Worm (Caenorhabditis elegans) whole organism, L3 larva: ENCODE measurements around the gene phf-14.
A peak's percentile ranks its signal among the peaks of the same experiment; 100 is the strongest.

Source experiments
- R02D3.7 ChIP-seq: fragments of 150-350 bp; optimal IDR thresholded peaks from 2 replicates; lab custom pipeline; 2014; ENCODE audit warnings: missing biosample characterization, missing genetic modification characterization
- ZK546.5 ChIP-seq: sonication (generic microtip); optimal IDR thresholded peaks from 2 replicates; lab custom pipeline; 2017; ENCODE audit warnings: missing biosample characterization, missing genetic modification characterization
- ceh-16 ChIP-seq: sonication (generic microtip); optimal IDR thresholded peaks from 2 replicates; lab custom pipeline; 2017; ENCODE audit warnings: missing biosample characterization, missing genetic modification characterization
- ceh-28 ChIP-seq: fragments of 150-350 bp; optimal IDR thresholded peaks from 2 replicates; lab custom pipeline; 2014; ENCODE audit warnings: missing biosample characterization, missing genetic modification reagents, missing genetic modification characterization
- ceh-82 ChIP-seq: fragments of 150-350 bp; optimal IDR thresholded peaks from 2 replicates; lab custom pipeline; 2014; ENCODE audit warnings: missing biosample characterization, missing genetic modification characterization
- ceh-9 ChIP-seq: sonication (generic microtip); optimal IDR thresholded peaks from 2 replicates; lab custom pipeline; 2018; ENCODE audit warnings: missing biosample characterization, missing genetic modification characterization
- daf-12 ChIP-seq: fragments of 150-350 bp; optimal IDR thresholded peaks from 2 replicates; lab custom pipeline; 2014; ENCODE audit warnings: missing biosample characterization, missing genetic modification reagents, missing genetic modification characterization
- egl-27 ChIP-seq: sonication (generic microtip); optimal IDR thresholded peaks from 4 replicates; lab custom pipeline; 2017; ENCODE audit warnings: missing biosample characterization, missing genetic modification reagents, missing genetic modification characterization
- egl-5 ChIP-seq: fragments of 150-350 bp; optimal IDR thresholded peaks from 2 replicates; lab custom pipeline; 2017; ENCODE audit warnings: missing biosample characterization, missing genetic modification reagents, missing genetic modification characterization, inconsistent platforms
- elt-1 ChIP-seq: fragments of 150-350 bp; optimal IDR thresholded peaks from 2 replicates; lab custom pipeline; 2014; ENCODE audit warnings: missing biosample characterization, missing genetic modification characterization
- elt-2 ChIP-seq: sonication (generic microtip); optimal IDR thresholded peaks from 2 replicates; lab custom pipeline; 2016; ENCODE audit warnings: missing genetic modification reagents, mild to moderate bottlenecking, missing genetic modification characterization, missing compliant biosample characterization
- elt-3 ChIP-seq, 3 experiments: fragments of 150-350 bp in 1 of 3; sonication (generic microtip) in 2 of 3; optimal IDR thresholded peaks; 2 replicates in 2 of 3; 4 replicates in 1 of 3; lab custom pipeline; 2014 to 2017; ENCODE audit warnings: missing biosample characterization in 3 of 3, missing genetic modification characterization in 3 of 3
- eor-1 ChIP-seq, 2 experiments: fragments of 150-350 bp; optimal IDR thresholded peaks; 2 replicates each; lab custom pipeline; 2014 to 2018; ENCODE audit warnings: missing biosample characterization in 2 of 2, missing genetic modification characterization in 2 of 2
- fkh-2 ChIP-seq: fragments of 150-350 bp; optimal IDR thresholded peaks from 2 replicates; lab custom pipeline; 2014; ENCODE audit warnings: missing biosample characterization, missing genetic modification reagents, missing genetic modification characterization
- hmg-11 ChIP-seq: sonication (generic microtip); optimal IDR thresholded peaks from 2 replicates; lab custom pipeline; 2016; ENCODE audit warnings: missing genetic modification characterization, missing compliant biosample characterization
- lin-15B ChIP-seq: fragments of 150-350 bp; optimal IDR thresholded peaks from 2 replicates; lab custom pipeline; 2014; ENCODE audit warnings: missing biosample characterization, missing genetic modification characterization
- lin-39 ChIP-seq: fragments of 150-350 bp; optimal IDR thresholded peaks from 2 replicates; lab custom pipeline; 2018; ENCODE audit warnings: missing biosample characterization, missing genetic modification reagents, missing genetic modification characterization
- lsy-12 ChIP-seq: sonication (generic microtip); optimal IDR thresholded peaks from 2 replicates; lab custom pipeline; 2016; ENCODE audit warnings: mild to moderate bottlenecking, missing genetic modification characterization, missing compliant biosample characterization
- mdl-1 ChIP-seq: fragments of 150-350 bp; optimal IDR thresholded peaks from 2 replicates; lab custom pipeline; 2014; ENCODE audit warnings: missing biosample characterization, missing genetic modification characterization
- mml-1 ChIP-seq: fragments of 150-350 bp; sonication (generic microtip); optimal IDR thresholded peaks from 3 replicates; lab custom pipeline; 2014; ENCODE audit warnings: missing biosample characterization, missing genetic modification characterization
- nfya-1 ChIP-seq: sonication (generic microtip); optimal IDR thresholded peaks from 2 replicates; lab custom pipeline; 2017; ENCODE audit warnings: missing genetic modification characterization, mild to moderate bottlenecking, missing compliant biosample characterization, antibody characterized with exemption, moderate library complexity; ENCODE audit not compliant: insufficient read depth
- nhr-11 ChIP-seq: fragments of 150-350 bp; optimal IDR thresholded peaks from 2 replicates; lab custom pipeline; 2014; ENCODE audit warnings: missing biosample characterization, missing genetic modification characterization
- nhr-12 ChIP-seq: fragments of 150-350 bp; optimal IDR thresholded peaks from 2 replicates; lab custom pipeline; 2014; ENCODE audit warnings: missing biosample characterization, missing genetic modification characterization
- nhr-23 ChIP-seq: fragments of 150-350 bp; optimal IDR thresholded peaks from 2 replicates; lab custom pipeline; 2014; ENCODE audit warnings: missing biosample characterization, missing genetic modification reagents, missing genetic modification characterization
- nhr-237 ChIP-seq: fragments of 150-350 bp; optimal IDR thresholded peaks from 2 replicates; lab custom pipeline; 2014; ENCODE audit warnings: missing biosample characterization, missing genetic modification characterization
- nhr-25 ChIP-seq: sonication (generic microtip); optimal IDR thresholded peaks from 2 replicates; lab custom pipeline; 2017; ENCODE audit warnings: missing biosample characterization, missing genetic modification characterization
- nhr-28 ChIP-seq: fragments of 150-350 bp; optimal IDR thresholded peaks from 2 replicates; lab custom pipeline; 2014; ENCODE audit warnings: missing biosample characterization, missing genetic modification characterization
- nhr-43 ChIP-seq: sonication (generic microtip); optimal IDR thresholded peaks from 2 replicates; lab custom pipeline; 2016; ENCODE audit warnings: mild to moderate bottlenecking, missing genetic modification characterization, missing compliant biosample characterization; ENCODE audit not compliant: poor library complexity, severe bottlenecking
- nhr-67 ChIP-seq: fragments of 150-350 bp; optimal IDR thresholded peaks from 2 replicates; lab custom pipeline; 2014; ENCODE audit warnings: missing biosample characterization, missing genetic modification characterization
- pha-4 ChIP-seq: fragments of 150-350 bp; optimal IDR thresholded peaks from 2 replicates; lab custom pipeline; 2014; ENCODE audit warnings: missing biosample characterization, missing genetic modification reagents, missing genetic modification characterization
- pqm-1 ChIP-seq: fragments of 150-350 bp; optimal IDR thresholded peaks from 2 replicates; lab custom pipeline; 2017; ENCODE audit warnings: missing biosample characterization, missing genetic modification characterization, inconsistent platforms
- sea-2 ChIP-seq: fragments of 150-350 bp; sonication (generic microtip); optimal IDR thresholded peaks from 4 replicates; lab custom pipeline; 2014; ENCODE audit warnings: missing biosample characterization, missing genetic modification reagents, missing genetic modification characterization
- snpc-4 ChIP-seq: fragments of 150-350 bp; optimal IDR thresholded peaks from 2 replicates; lab custom pipeline; 2014; ENCODE audit warnings: missing biosample characterization, missing genetic modification characterization
- tbx-2 ChIP-seq: sonication (generic microtip); optimal IDR thresholded peaks from 2 replicates; lab custom pipeline; 2016; ENCODE audit warnings: mild to moderate bottlenecking, missing genetic modification characterization, missing compliant biosample characterization
- unc-39 ChIP-seq: sonication (generic microtip); optimal IDR thresholded peaks from 4 replicates; lab custom pipeline; 2017; ENCODE audit warnings: missing biosample characterization, missing genetic modification characterization
- unc-62 ChIP-seq: fragments of 150-350 bp; sonication (generic microtip); optimal IDR thresholded peaks from 4 replicates; lab custom pipeline; 2014; ENCODE audit warnings: missing biosample characterization, missing genetic modification reagents, missing genetic modification characterization
- zag-1 ChIP-seq: fragments of 150-350 bp; optimal IDR thresholded peaks from 2 replicates; lab custom pipeline; 2014; ENCODE audit warnings: missing biosample characterization, missing genetic modification characterization
- ztf-11 ChIP-seq: fragments of 150-350 bp; optimal IDR thresholded peaks from 2 replicates; lab custom pipeline; 2014; ENCODE audit warnings: missing biosample characterization, missing genetic modification characterization
- ztf-4 ChIP-seq: fragments of 150-350 bp; optimal IDR thresholded peaks from 2 replicates; lab custom pipeline; 2014; ENCODE audit warnings: missing biosample characterization, missing genetic modification characterization

The phf-14 gene

DNA sequence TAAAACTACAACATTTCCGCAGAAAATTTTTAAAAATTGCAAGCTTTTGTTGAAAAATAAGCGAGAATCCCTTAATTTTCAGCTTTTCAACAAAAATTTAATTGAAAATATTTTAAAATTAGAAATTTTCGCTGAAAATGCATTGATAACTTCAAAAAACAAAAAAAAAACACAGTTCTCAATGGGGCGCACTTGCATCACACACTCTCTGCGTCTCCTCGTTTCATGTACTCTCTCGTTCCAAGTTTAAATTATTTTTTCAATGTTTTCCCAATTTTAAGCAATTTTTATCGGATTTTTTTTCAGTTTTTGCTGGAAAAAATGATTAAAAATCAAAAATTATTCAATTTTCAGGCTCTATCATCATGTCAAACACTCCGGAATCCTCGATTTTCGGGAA, at the start of gene phf-14:
phf-14 (plus strand) TSS at position 345 of the 400 bp plus-strand sequence.
- TF ChIP-seq mdl-1 (no peak), nhr-67 (tag; lab: Kevin White, UChicago) (no peak), pqm-1 (peak; percentile 14), nhr-11 (no peak), sea-2 (no peak), nhr-28 (tag; lab: Kevin White, UChicago) (no peak), ceh-82 (tag; lab: Kevin White, UChicago) (peak; percentile 22), nhr-25 (tag; lab: Kevin White, UChicago) (peak; percentile 1), mml-1 (tag; lab: Kevin White, UChicago) (no peak), daf-12 (tag; lab: Kevin White, UChicago) (no peak), elt-2 (tag; lab: Kevin White, UChicago) (peak; percentile 8), fkh-2 (tag; lab: Kevin White, UChicago) (no peak), lsy-12 (tag; lab: Kevin White, UChicago) (no peak), ceh-16 (tag; lab: Kevin White, UChicago) (no peak), ztf-4 (no peak), nhr-23 (tag; lab: Kevin White, UChicago) (peak; percentile 55), pha-4 (peak; percentile 73), lin-15B (tag; lab: Kevin White, UChicago) (peak; percentile 80), unc-39 (no peak), tbx-2 (tag; lab: Kevin White, UChicago) (no peak), unc-62 (GFP tag; lab: Kevin White, UChicago) (no peak), ztf-11 (tag; lab: Kevin White, UChicago) (no peak), ZK546.5 (tag; lab: Kevin White, UChicago) (no peak), nhr-237 (tag; lab: Kevin White, UChicago) (no peak), ceh-9 (no peak), snpc-4 (tag; lab: Kevin White, UChicago) (peak; percentile 43), nhr-43 (tag; lab: Kevin White, UChicago) (no peak), eor-1 (tag; optimal IDR thresholded peaks at IDR 0.05; lab: Kevin White, UChicago) (no peak), nfya-1 (tag; lab: Kevin White, UChicago) (peak; percentile 50), egl-27 (tag; lab: Kevin White, UChicago) (no peak), elt-1 (tag; lab: Kevin White, UChicago) (no peak)

ce11 chrV:17821805-17822204, 49.4 kb upstream of the phf-14 start, which contains the start of gene srh-300:
TSS of gene srh-300 (plus strand) at chrV:17822105.
- no peak for TF ChIP-seq egl-5 (tag; lab: Kevin White, UChicago)
- TF ChIP-seq nhr-43 (tag; lab: Kevin White, UChicago), result no peak
- no peak for TF ChIP-seq elt-3 (tag; optimal IDR thresholded peaks at IDR 0.05; lab: Kevin White, UChicago)
- TF ChIP-seq nhr-25 (tag; lab: Kevin White, UChicago), result no peak
- no peak for TF ChIP-seq daf-12 (tag; lab: Kevin White, UChicago)
- no peak for TF ChIP-seq lin-39 (tag; lab: Kevin White, UChicago)
- TF ChIP-seq egl-27 (tag; lab: Kevin White, UChicago), result no peak
- no peak for TF ChIP-seq ceh-16 (tag; lab: Kevin White, UChicago)
- TF ChIP-seq sea-2, result no peak
- no peak for TF ChIP-seq unc-39
- TF ChIP-seq eor-1 (tag; optimal IDR thresholded peaks at IDR 0.05; lab: Kevin White, UChicago), result no peak
- TF ChIP-seq unc-62 (GFP tag; lab: Kevin White, UChicago), result no peak
- no peak for TF ChIP-seq pqm-1

- TF ChIP-seq elt-2 (tag; lab: Kevin White, UChicago) (no peak), nhr-23 (tag; lab: Kevin White, UChicago) (no peak), mml-1 (tag; lab: Kevin White, UChicago) (no peak), elt-1 (tag; lab: Kevin White, UChicago) (no peak), unc-39 (no peak), unc-62 (GFP tag; lab: Kevin White, UChicago) (no peak), nhr-12 (no peak), ceh-9 (no peak), fkh-2 (tag; lab: Kevin White, UChicago) (no peak), R02D3.7 (no peak)
Observed at ce11 chrV:17824610-17825009, 46.6 kb upstream of the phf-14 start, which contains the start of gene srh-301. TSS of gene srh-301 (plus strand) at chrV:17824910.

- TF ChIP-seq pha-4 (no peak), nhr-43 (tag; lab: Kevin White, UChicago) (no peak), ztf-11 (tag; lab: Kevin White, UChicago) (no peak), ZK546.5 (tag; lab: Kevin White, UChicago) (no peak), ceh-28 (no peak), nhr-237 (tag; lab: Kevin White, UChicago) (no peak), hmg-11 (tag; lab: Kevin White, UChicago) (no peak), nhr-28 (tag; lab: Kevin White, UChicago) (no peak), mml-1 (tag; lab: Kevin White, UChicago) (no peak), nfya-1 (tag; lab: Kevin White, UChicago) (no peak), lsy-12 (tag; lab: Kevin White, UChicago) (no peak), R02D3.7 (no peak), zag-1 (tag; lab: Kevin White, UChicago) (no peak), tbx-2 (tag; lab: Kevin White, UChicago) (no peak)
Observed at ce11 chrV:17828310-17828709, 42.9 kb upstream of the phf-14 start, which contains the start of gene srh-304. TSS of gene srh-304 (plus strand) at chrV:17828610.
